Worm (Caenorhabditis elegans) whole organism, young adult: ENCODE results near the gene T24H7.2.

Experiments used
- B0261.1 ChIP-seq: sonication (generic microtip); optimal IDR thresholded peaks from 2 replicates; lab custom pipeline; 2016; ENCODE audit warnings: mild to moderate bottlenecking, missing genetic modification characterization, moderate library complexity, missing compliant biosample characterization
- B0336.3 ChIP-seq: fragments of 200-800 bp; sonication (Bioruptor generic); IDR thresholded peaks from 2 replicates; pipeline ENCODE4 v1.3.6; 2022; ENCODE audit warnings: missing genetic modification characterization, missing compliant biosample characterization
- D2030.7 ChIP-seq: fragments of 200-800 bp; sonication (Bioruptor generic); IDR thresholded peaks from 2 replicates; pipeline ENCODE4 v1.3.6; 2022; ENCODE audit warnings: missing genetic modification reagents, missing genetic modification characterization, missing compliant biosample characterization
- F10E7.11 ChIP-seq: sonication (generic microtip); optimal IDR thresholded peaks from 2 replicates; lab custom pipeline; 2017; ENCODE audit warnings: mild to moderate bottlenecking, missing genetic modification characterization, moderate library complexity, missing compliant biosample characterization
- F22D6.2 ChIP-seq: sonication (generic microtip); optimal IDR thresholded peaks from 2 replicates; lab custom pipeline; 2016; ENCODE audit warnings: mild to moderate bottlenecking, missing genetic modification characterization, missing compliant biosample characterization
- F23B12.7 ChIP-seq: sonication (generic microtip); optimal IDR thresholded peaks from 2 replicates; lab custom pipeline; 2017; ENCODE audit warnings: missing genetic modification characterization, mild to moderate bottlenecking, missing compliant biosample characterization, antibody characterized with exemption, moderate library complexity; ENCODE audit not compliant: insufficient read depth
- F37B4.10 ChIP-seq: fragments of 200-800 bp; sonication (Bioruptor generic); IDR thresholded peaks from 2 replicates; pipeline ENCODE4 v1.3.6; 2022; ENCODE audit warnings: missing genetic modification characterization, missing compliant biosample characterization
- F55B11.4 ChIP-seq: sonication (generic microtip); optimal IDR thresholded peaks from 2 replicates; lab custom pipeline; 2016; ENCODE audit warnings: missing compliant biosample characterization, missing genetic modification characterization, borderline replicate concordance; ENCODE audit not compliant: insufficient read depth
- F57A8.1 ChIP-seq: fragments of 200-800 bp; sonication (Bioruptor generic); optimal IDR thresholded peaks from 2 replicates; lab custom pipeline; 2018; ENCODE audit warnings: mild to moderate bottlenecking, missing genetic modification characterization, moderate library complexity, missing compliant biosample characterization
- ZK185.1 ChIP-seq: sonication (generic microtip); optimal IDR thresholded peaks from 2 replicates; lab custom pipeline; 2016; ENCODE audit warnings: mild to moderate bottlenecking, missing genetic modification characterization, missing compliant biosample characterization; ENCODE audit not compliant: poor library complexity, severe bottlenecking
- akir-1 ChIP-seq: fragments of 200-800 bp; sonication (Bioruptor generic); optimal IDR thresholded peaks from 2 replicates; lab custom pipeline; 2018; ENCODE audit warnings: mild to moderate bottlenecking, missing genetic modification characterization, moderate library complexity, missing compliant biosample characterization
- aptf-3 ChIP-seq: fragments of 200-800 bp; sonication (Bioruptor generic); IDR thresholded peaks from 2 replicates; pipeline ENCODE4 v1.3.6; 2022; ENCODE audit warnings: missing genetic modification characterization, missing compliant biosample characterization
- atf-7 ChIP-seq: sonication (generic microtip); optimal IDR thresholded peaks from 2 replicates; lab custom pipeline; 2017; ENCODE audit warnings: mild to moderate bottlenecking, missing genetic modification characterization, missing compliant biosample characterization
- attf-5 ChIP-seq: fragments of 200-800 bp; sonication (Bioruptor generic); optimal IDR thresholded peaks from 2 replicates; lab custom pipeline; 2018; ENCODE audit warnings: mild to moderate bottlenecking, missing genetic modification characterization, missing compliant biosample characterization
- ceh-100 ChIP-seq: fragments of 200-800 bp; sonication (Bioruptor generic); IDR thresholded peaks from 2 replicates; pipeline ENCODE4 v1.3.6; 2022; ENCODE audit warnings: missing genetic modification reagents, missing genetic modification characterization, missing compliant biosample characterization
- ceh-40 ChIP-seq: fragments of 200-800 bp; sonication (Bioruptor generic); IDR thresholded peaks from 2 replicates; pipeline ENCODE4 v1.3.6; 2022; ENCODE audit warnings: missing genetic modification characterization, missing compliant biosample characterization
- chd-7 ChIP-seq: sonication (generic microtip); optimal IDR thresholded peaks from 2 replicates; lab custom pipeline; 2016; ENCODE audit warnings: mild to moderate bottlenecking, missing genetic modification characterization, moderate library complexity, missing compliant biosample characterization
- die-1 ChIP-seq: sonication (generic microtip); optimal IDR thresholded peaks from 2 replicates; lab custom pipeline; 2016; ENCODE audit warnings: missing genotype, mild to moderate bottlenecking, missing genetic modification characterization, missing compliant biosample characterization
- dox-1 ChIP-seq: fragments of 200-800 bp; sonication (Bioruptor generic); IDR thresholded peaks from 2 replicates; pipeline ENCODE4 v1.3.6; 2022; ENCODE audit warnings: missing genetic modification reagents, missing genetic modification characterization, missing compliant biosample characterization
- efl-1 ChIP-seq: fragments of 150-350 bp; optimal IDR thresholded peaks from 2 replicates; lab custom pipeline; 2014; ENCODE audit warnings: missing biosample characterization, missing genetic modification reagents, missing genetic modification characterization
- ets-4 ChIP-seq: fragments of 200-800 bp; sonication (Bioruptor generic); optimal IDR thresholded peaks from 2 replicates; lab custom pipeline; 2018; ENCODE audit warnings: mild to moderate bottlenecking, missing genetic modification characterization, missing compliant biosample characterization
- hmg-20 ChIP-seq: fragments of 200-800 bp; sonication (Bioruptor generic); IDR thresholded peaks from 2 replicates; pipeline ENCODE4 v1.3.6; 2022; ENCODE audit warnings: missing genetic modification reagents, missing genetic modification characterization, missing compliant biosample characterization
- hsf-1 ChIP-seq: fragments of 200-800 bp; sonication (Bioruptor generic); IDR thresholded peaks from 2 replicates; pipeline ENCODE4 v1.3.6; 2022; ENCODE audit warnings: missing genetic modification reagents, missing genetic modification characterization, missing compliant biosample characterization
- lag-1 ChIP-seq: fragments of 200-800 bp; sonication (Bioruptor generic); IDR thresholded peaks from 2 replicates; pipeline ENCODE4 v1.3.6; 2022; ENCODE audit warnings: missing genetic modification reagents, missing genetic modification characterization, missing compliant biosample characterization
- let-526 ChIP-seq: fragments of 200-800 bp; sonication (Bioruptor generic); IDR thresholded peaks from 2 replicates; pipeline ENCODE4 v1.3.6; 2022; ENCODE audit warnings: missing genetic modification reagents, missing genetic modification characterization, missing compliant biosample characterization
- lin-35 ChIP-seq, 3 experiments: fragments of 150-350 bp in 2 of 3; sonication (generic microtip) in 1 of 3; optimal IDR thresholded peaks; 2 replicates each; lab custom pipeline; 2014 to 2018; ENCODE audit warnings: missing biosample characterization in 3 of 3, missing genetic modification characterization in 3 of 3, missing genetic modification reagents in 3 of 3
- lin-40 ChIP-seq: sonication (generic microtip); optimal IDR thresholded peaks from 2 replicates; lab custom pipeline; 2016; ENCODE audit warnings: missing genetic modification characterization, mild to moderate bottlenecking, missing compliant biosample characterization, missing genotype, missing genetic modification reagents
- madf-10 ChIP-seq: sonication (generic microtip); optimal IDR thresholded peaks from 2 replicates; lab custom pipeline; 2016; ENCODE audit warnings: mild to moderate bottlenecking, missing genetic modification characterization, missing compliant biosample characterization
- madf-8 ChIP-seq: fragments of 200-800 bp; sonication (Bioruptor generic); conservative IDR thresholded peaks from 2 replicates; pipeline ENCODE4 v1.3.6; 2022; ENCODE audit warnings: missing genetic modification reagents, missing genetic modification characterization, missing compliant biosample characterization
- mel-28 ChIP-seq: sonication (generic microtip); optimal IDR thresholded peaks from 2 replicates; lab custom pipeline; 2016; ENCODE audit warnings: borderline replicate concordance, mild to moderate bottlenecking, missing genetic modification characterization, missing compliant biosample characterization
- nhr-120 ChIP-seq: fragments of 200-800 bp; sonication (Bioruptor generic); IDR thresholded peaks from 2 replicates; pipeline ENCODE4 v1.3.6; 2022; ENCODE audit warnings: missing genetic modification characterization, missing compliant biosample characterization
- nhr-90 ChIP-seq: sonication (generic microtip); optimal IDR thresholded peaks from 2 replicates; lab custom pipeline; 2016; ENCODE audit warnings: missing genotype, mild to moderate bottlenecking, missing genetic modification characterization, missing compliant biosample characterization
- pha-4 ChIP-seq: fragments of 150-350 bp; sonication (generic microtip); optimal IDR thresholded peaks from 2 replicates; lab custom pipeline; 2014; ENCODE audit warnings: missing biosample characterization, missing genetic modification reagents, missing genetic modification characterization
- rcor-1 ChIP-seq: fragments of 200-800 bp; sonication (Bioruptor generic); IDR thresholded peaks from 2 replicates; pipeline ENCODE4 v1.3.6; 2022; ENCODE audit warnings: missing genetic modification reagents, missing genetic modification characterization, missing compliant biosample characterization
- rpc-1 ChIP-seq, 2 experiments: fragments of 150-350 bp in 1 of 2; sonication (generic microtip) in 1 of 2; optimal IDR thresholded peaks; 2 replicates each; lab custom pipeline; 2014 to 2018; ENCODE audit warnings: missing biosample characterization in 1 of 2, missing genetic modification characterization in 1 of 2, missing genetic modification reagents in 1 of 2, missing genotype in 1 of 2
- snpc-4 ChIP-seq, 5 experiments: fragments of 150-350 bp in 1 of 5; sonication (generic microtip) in 4 of 5; optimal IDR thresholded peaks; 2 replicates each; lab custom pipeline; 2014 to 2018; ENCODE audit warnings: missing genetic modification characterization in 5 of 5, missing biosample characterization in 3 of 5, antibody characterized with exemption in 2 of 5, mild to moderate bottlenecking in 2 of 5, missing compliant biosample characterization in 2 of 5, missing genotype in 2 of 5, moderate library complexity in 2 of 5, missing genetic modification reagents in 1 of 5
- somi-1 ChIP-seq: fragments of 200-800 bp; sonication (Bioruptor generic); optimal IDR thresholded peaks from 2 replicates; lab custom pipeline; 2018; ENCODE audit warnings: mild to moderate bottlenecking, missing genetic modification characterization, missing compliant biosample characterization
- sptf-2 ChIP-seq: fragments of 200-800 bp; sonication (Bioruptor generic); optimal IDR thresholded peaks from 2 replicates; lab custom pipeline; 2018; ENCODE audit warnings: mild to moderate bottlenecking, missing genetic modification characterization, missing compliant biosample characterization
- tbp1 ChIP-seq: fragments of 200-800 bp; sonication (Bioruptor generic); optimal IDR thresholded peaks from 2 replicates; lab custom pipeline; 2018; ENCODE audit warnings: mild to moderate bottlenecking, missing genetic modification characterization, missing compliant biosample characterization
- tlf-1 ChIP-seq: fragments of 200-800 bp; sonication (Bioruptor generic); optimal IDR thresholded peaks from 2 replicates; lab custom pipeline; 2018; ENCODE audit warnings: mild to moderate bottlenecking, missing genetic modification characterization, missing compliant biosample characterization
- unc-130 ChIP-seq: sonication (generic microtip); optimal IDR thresholded peaks from 2 replicates; lab custom pipeline; 2016; ENCODE audit warnings: missing genetic modification reagents, missing genetic modification characterization, missing compliant biosample characterization
- zfh-2 ChIP-seq: fragments of 200-800 bp; sonication (Bioruptor generic); conservative IDR thresholded peaks from 2 replicates; pipeline ENCODE4 v1.3.6; 2022; ENCODE audit warnings: missing genetic modification reagents, missing genetic modification characterization, missing compliant biosample characterization
- zim-3 ChIP-seq: sonication (generic microtip); optimal IDR thresholded peaks from 2 replicates; lab custom pipeline; 2017; ENCODE audit warnings: mild to moderate bottlenecking, missing genetic modification characterization, moderate library complexity, missing compliant biosample characterization
- ztf-26 ChIP-seq: sonication (generic microtip); optimal IDR thresholded peaks from 2 replicates; lab custom pipeline; 2017; ENCODE audit warnings: missing genetic modification characterization, missing compliant biosample characterization
- ztf-3 ChIP-seq: fragments of 200-800 bp; sonication (Bioruptor generic); optimal IDR thresholded peaks from 2 replicates; lab custom pipeline; 2018; ENCODE audit warnings: mild to moderate bottlenecking, missing genetic modification characterization, missing compliant biosample characterization

T24H7.2 gene

DNA sequence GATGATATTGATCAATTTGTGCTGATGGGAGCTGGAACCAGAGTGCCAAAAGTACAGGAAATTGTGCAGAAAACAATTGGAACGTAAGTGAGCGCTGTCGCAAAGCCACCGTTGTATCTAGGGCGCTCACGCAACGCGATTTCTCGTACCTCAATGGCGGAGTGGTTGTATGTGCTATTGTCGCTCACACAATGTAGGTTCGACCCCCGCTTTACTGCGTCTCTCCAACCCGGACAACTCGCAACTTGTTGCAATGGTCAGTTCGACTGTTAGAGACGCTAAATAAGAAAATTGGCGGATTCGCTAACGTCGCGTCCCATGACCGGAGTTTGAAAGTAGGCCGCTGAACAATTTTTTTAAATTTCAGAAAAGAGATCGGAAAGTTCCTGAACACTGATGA, 1.4 kb downstream of the T24H7.2 start (continued):
- TF ChIP-seq akir-1 (GFP tag; lab: Kevin White, UChicago) (no peak), aptf-3 (GFP tag; lab: Robert Waterston, UW) (no peak), D2030.7 (peak; percentile 41; the same call in 1 of the 2 replicates), madf-8 (GFP tag; lab: Robert Waterston, UW) (0 out of 2 replicates have a peak, but pooled peaks have one; percentile 3), ceh-40 (GFP tag; lab: Robert Waterston, UW) (no peak), sptf-2 (GFP tag; lab: Kevin White, UChicago) (peak; percentile 27), somi-1 (GFP tag; lab: Kevin White, UChicago) (no peak), lag-1 (no peak), tbp1 (GFP tag; lab: Kevin White, UChicago) (peak; percentile 92), zfh-2 (GFP tag; lab: Robert Waterston, UW) (no peak), zim-3 (tag; lab: Kevin White, UChicago) (no peak), lin-35 (GFP tag; optimal IDR thresholded peaks at IDR 0.05; lab: Kevin White, UChicago) (peak in 1 of 3 experiments; percentile 30), ZK185.1 (tag; lab: Kevin White, UChicago) (peak; percentile 76), hsf-1 (GFP tag; lab: Robert Waterston, UW) (no peak), tlf-1 (GFP tag; lab: Kevin White, UChicago) (peak; percentile 1), rpc-1 (optimal IDR thresholded peaks at IDR 0.05; lab: Kevin White, UChicago) (peak; percentile 70), rpc-1 (tag; optimal IDR thresholded peaks at IDR 0.05; lab: Kevin White, UChicago) (peak; percentile 77), mel-28 (tag; lab: Kevin White, UChicago) (no peak), chd-7 (tag; lab: Kevin White, UChicago) (peak; percentile 50), dox-1 (GFP tag; lab: Robert Waterston, UW) (peak; percentile 73), hmg-20 (GFP tag; lab: Robert Waterston, UW) (no peak), F10E7.11 (tag; lab: Kevin White, UChicago) (no peak), madf-10 (tag; lab: Kevin White, UChicago) (peak; percentile 37), nhr-120 (GFP tag; lab: Robert Waterston, UW) (no peak), ztf-3 (GFP tag; lab: Kevin White, UChicago) (no peak), rcor-1 (GFP tag; lab: Robert Waterston, UW) (peak; percentile 51; the same call in 1 of the 2 replicates), F22D6.2 (no peak), nhr-90 (tag; lab: Kevin White, UChicago) (peak; percentile 72), efl-1 (GFP tag; lab: Kevin White, UChicago) (no peak), pha-4 (tag; lab: Kevin White, UChicago) (no peak), ceh-100 (GFP tag; lab: Robert Waterston, UW) (peak; percentile 46; the same call in 1 of the 2 replicates), atf-7 (tag; lab: Kevin White, UChicago) (peak; percentile 40), F37B4.10 (GFP tag; lab: Robert Waterston, UW) (no peak), snpc-4 (GFP tag; optimal IDR thresholded peaks at IDR 0.05; lab: Kevin White, UChicago) (no peak), snpc-4 (tag; optimal IDR thresholded peaks at IDR 0.05; lab: Kevin White, UChicago) (peak in 3 of 4 experiments; percentile 25 to 52 (median 44)), F55B11.4 (no peak), die-1 (tag; lab: Kevin White, UChicago) (peak; percentile 70), let-526 (GFP tag; lab: Robert Waterston, UW) (no peak), unc-130 (GFP tag; lab: Kevin White, UChicago) (peak; percentile 1), B0261.1 (tag; lab: Kevin White, UChicago) (peak; percentile 80), attf-5 (GFP tag; lab: Kevin White, UChicago) (peak; percentile 68), ztf-26 (tag; lab: Kevin White, UChicago) (peak; percentile 58), lin-40 (no peak), F57A8.1 (GFP tag; lab: Kevin White, UChicago) (no peak), F23B12.7 (tag; lab: Kevin White, UChicago) (peak; percentile 95), ets-4 (GFP tag; lab: Kevin White, UChicago) (no peak), B0336.3 (0 out of 2 replicates have a peak, but pooled peaks have one; percentile 13)
